Fruit fly (Drosophila melanogaster): ENCODE data around the gene CG11885.

The CG11885 gene

dm6 chr2L:441927-442691, 20.9 kb upstream of the CG11885 start (continued):
- TF ChIP-seq Sox102F (GFP tag; optimal IDR thresholded peaks at IDR 0.05) (peak; percentile 90), CG12659 (GFP tag; optimal IDR thresholded peaks at IDR 0.05) (peak; percentile 64), fd96Cb (tag; optimal IDR thresholded peaks at IDR 0.05) (peak; percentile 89), ATbp (GFP tag; optimal IDR thresholded peaks at IDR 0.05) (peak; percentile 87), Aef1 (GFP tag; IDR thresholded peaks at IDR 0.05) (peak; percentile 67), fd64A (GFP tag; optimal IDR thresholded peaks at IDR 0.05) (peak; percentile 76), phol (tag; optimal IDR thresholded peaks at IDR 0.05) (peak; percentile 88), CG11560 (tag; IDR thresholded peaks at IDR 0.05) (no peak), CG3163 (GFP tag; optimal IDR thresholded peaks at IDR 0.05) (peak; percentile 63), trem (tag; optimal IDR thresholded peaks at IDR 0.05) (peak; percentile 83), fu2 (GFP tag; optimal IDR thresholded peaks at IDR 0.05) (peak; percentile 58), CG7556 (GFP tag; optimal IDR thresholded peaks at IDR 0.05) (peak; percentile 75), Scr (GFP tag; IDR thresholded peaks at IDR 0.05; ENCODE audit: partially characterized antibody) (no peak), Nf-YC (tag; optimal IDR thresholded peaks at IDR 0.05) (no peak), CG4282 (GFP tag; optimal IDR thresholded peaks at IDR 0.05) (peak; percentile 50), CG33213 (GFP tag; optimal IDR thresholded peaks at IDR 0.05) (peak; percentile 67), CG33557 (GFP tag; optimal IDR thresholded peaks at IDR 0.05) (peak; percentile 59), Fer2 (tag; optimal IDR thresholded peaks at IDR 0.05) (no peak), hb (GFP tag; IDR thresholded peaks at IDR 0.05; ENCODE audit: partially characterized antibody) (no peak), grn (GFP tag; optimal IDR thresholded peaks at IDR 0.05) (no peak), Dbx (GFP tag; IDR thresholded peaks at IDR 0.05) (no peak), CG12155 (GFP tag; optimal IDR thresholded peaks at IDR 0.05) (peak; percentile 48), nmo (GFP tag; optimal IDR thresholded peaks at IDR 0.05) (peak; percentile 82), bab2 (GFP tag; optimal IDR thresholded peaks at IDR 0.05) (peak; percentile 78), exex (tag; optimal IDR thresholded peaks at IDR 0.05) (no peak), CG8359 (GFP tag; optimal IDR thresholded peaks at IDR 0.05; ENCODE audit: borderline replicate concordance) (peak; percentile 56), CG11456 (GFP tag; IDR thresholded peaks at IDR 0.05) (0 out of 3 replicates have a peak, but pooled peaks have one; percentile 56), Sox100B (GFP tag; optimal IDR thresholded peaks at IDR 0.05) (no peak), eyg (GFP tag; optimal IDR thresholded peaks at IDR 0.05) (peak; percentile 19), Hey (tag; optimal IDR thresholded peaks at IDR 0.05) (no peak), CG2199 (GFP tag; IDR thresholded peaks at IDR 0.05) (peak; percentile 85; the same call in 2 of the 3 replicates), rib (GFP tag; IDR thresholded peaks at IDR 0.05) (0 out of 2 replicates have a peak, but pooled peaks have one; percentile 34), jigr1 (GFP tag; IDR thresholded peaks at IDR 0.05) (peak; percentile 64; the same call in 1 of the 3 replicates), PHDP (tag; optimal IDR thresholded peaks at IDR 0.05) (no peak), CG4730 (GFP tag; IDR thresholded peaks at IDR 0.05) (peak; percentile 58), vvl (GFP tag; IDR thresholded peaks at IDR 0.05) (peak; percentile 93), CG17612 (GFP tag; IDR thresholded peaks at IDR 0.05) (0 out of 2 replicates have a peak, but pooled peaks have one; percentile 23), Mrtf (GFP tag; IDR thresholded peaks at IDR 0.05) (peak; percentile 59; the same call in 2 of the 3 replicates), CG4820 (GFP tag; optimal IDR thresholded peaks at IDR 0.05) (peak; percentile 74), ssp (GFP tag; IDR thresholded peaks at IDR 0.05) (peak; percentile 70), eve (GFP tag; optimal IDR thresholded peaks at IDR 0.05) (no peak), amos (GFP tag; IDR thresholded peaks at IDR 0.05; ENCODE audit: partially characterized antibody) (no peak), MTF-1 (GFP tag; optimal IDR thresholded peaks at IDR 0.05; ENCODE audit: borderline replicate concordance) (peak; percentile 75), Fer3 (tag; optimal IDR thresholded peaks at IDR 0.05) (peak; percentile 61), bowl (GFP tag; IDR thresholded peaks at IDR 0.05) (peak; percentile 75), CG5245 (GFP tag; optimal IDR thresholded peaks at IDR 0.05) (peak; percentile 78), crol (GFP tag; IDR thresholded peaks at IDR 0.05) (peak; percentile 77), NC2β (GFP tag; optimal IDR thresholded peaks at IDR 0.05) (peak; percentile 83), Spps (tag; optimal IDR thresholded peaks at IDR 0.05) (peak; percentile 81)

Measured in whole organism, embryonic.